Worm (Caenorhabditis elegans) whole organism, mixed stage, embryonic: Measurements from ENCODE around the gene rabr-3.

Source experiments
- M03D4.4 ChIP-seq: sonication (generic microtip); optimal IDR thresholded peaks from 2 replicates; lab custom pipeline; 2017; ENCODE audit warnings: mild to moderate bottlenecking, missing genetic modification characterization, missing compliant biosample characterization
- bed-3 ChIP-seq: fragments of 200-800 bp; sonication (Bioruptor generic); optimal IDR thresholded peaks from 3 replicates; lab custom pipeline; 2018; ENCODE audit warnings: mild to moderate bottlenecking, missing genetic modification characterization, moderate library complexity, missing compliant biosample characterization
- blmp-1 ChIP-seq: fragments of 150-350 bp; optimal IDR thresholded peaks from 2 replicates; lab custom pipeline; 2014; ENCODE audit warnings: missing biosample characterization, missing genetic modification characterization
- ceh-39 ChIP-seq: fragments of 150-350 bp; optimal IDR thresholded peaks from 2 replicates; lab custom pipeline; 2014; ENCODE audit warnings: missing biosample characterization, missing genetic modification characterization
- ceh-43 ChIP-seq: fragments of 200-800 bp; sonication (Bioruptor generic); optimal IDR thresholded peaks from 2 replicates; lab custom pipeline; 2018; ENCODE audit warnings: mild to moderate bottlenecking, missing genetic modification characterization, moderate library complexity, missing compliant biosample characterization
- ceh-83 ChIP-seq: fragments of 200-800 bp; sonication (Bioruptor generic); optimal IDR thresholded peaks from 2 replicates; lab custom pipeline; 2018; ENCODE audit warnings: mild to moderate bottlenecking, missing genetic modification characterization, missing compliant biosample characterization
- ces-1 ChIP-seq: fragments of 150-350 bp; optimal IDR thresholded peaks from 2 replicates; lab custom pipeline; 2014; ENCODE audit warnings: missing biosample characterization, missing genetic modification reagents, missing genetic modification characterization
- cnd-1 ChIP-seq: fragments of 200-800 bp; sonication (Bioruptor generic); optimal IDR thresholded peaks from 2 replicates; lab custom pipeline; 2018; ENCODE audit warnings: mild to moderate bottlenecking, missing genetic modification characterization, missing compliant biosample characterization
- drap-1 ChIP-seq: fragments of 200-800 bp; sonication (Bioruptor generic); optimal IDR thresholded peaks from 3 replicates; lab custom pipeline; 2018; ENCODE audit warnings: mild to moderate bottlenecking, missing genetic modification characterization, missing compliant biosample characterization
- elt-1 ChIP-seq: sonication (generic microtip); optimal IDR thresholded peaks from 2 replicates; lab custom pipeline; 2017; ENCODE audit warnings: missing genetic modification characterization, mild to moderate bottlenecking, missing compliant biosample characterization, antibody characterized with exemption, moderate library complexity, borderline replicate concordance; ENCODE audit not compliant: insufficient read depth
- elt-3 ChIP-seq: fragments of 150-350 bp; optimal IDR thresholded peaks from 2 replicates; lab custom pipeline; 2014; ENCODE audit warnings: missing biosample characterization, missing genetic modification characterization
- ham-2 ChIP-seq: fragments of 200-800 bp; sonication (Bioruptor generic); optimal IDR thresholded peaks from 2 replicates; lab custom pipeline; 2018; ENCODE audit warnings: mild to moderate bottlenecking, missing genetic modification characterization, missing compliant biosample characterization
- hlh-1 ChIP-seq: fragments of 150-350 bp; optimal IDR thresholded peaks from 2 replicates; lab custom pipeline; 2014; ENCODE audit warnings: missing biosample characterization, missing genetic modification reagents, missing genetic modification characterization
- lin-13 ChIP-seq: fragments of 150-350 bp; optimal IDR thresholded peaks from 2 replicates; lab custom pipeline; 2014; ENCODE audit warnings: missing biosample characterization, missing genetic modification characterization
- lin-32 ChIP-seq: fragments of 200-800 bp; sonication (Bioruptor generic); optimal IDR thresholded peaks from 2 replicates; lab custom pipeline; 2018; ENCODE audit warnings: mild to moderate bottlenecking, missing genetic modification characterization, missing compliant biosample characterization
- lsy-2 ChIP-seq: fragments of 150-350 bp; optimal IDR thresholded peaks from 2 replicates; lab custom pipeline; 2014; ENCODE audit warnings: missing biosample characterization, missing genetic modification characterization
- mep-1 ChIP-seq: fragments of 150-350 bp; optimal IDR thresholded peaks from 2 replicates; lab custom pipeline; 2017; ENCODE audit warnings: missing biosample characterization, missing genetic modification reagents, missing genetic modification characterization, inconsistent platforms
- mls-2 ChIP-seq: sonication (generic microtip); optimal IDR thresholded peaks from 2 replicates; lab custom pipeline; 2016; ENCODE audit warnings: mild to moderate bottlenecking, missing genetic modification characterization, moderate library complexity, missing compliant biosample characterization
- nhr-12 ChIP-seq: fragments of 150-350 bp; optimal IDR thresholded peaks from 2 replicates; lab custom pipeline; 2014; ENCODE audit warnings: missing biosample characterization, missing genetic modification characterization
- nhr-28 ChIP-seq: fragments of 150-350 bp; optimal IDR thresholded peaks from 2 replicates; lab custom pipeline; 2014; ENCODE audit warnings: missing biosample characterization, missing genetic modification characterization
- nhr-76 ChIP-seq: sonication (generic microtip); optimal IDR thresholded peaks from 2 replicates; lab custom pipeline; 2017; ENCODE audit warnings: missing biosample characterization, missing genetic modification characterization
- pha-4 ChIP-seq: fragments of 150-350 bp; optimal IDR thresholded peaks from 2 replicates; lab custom pipeline; 2018; ENCODE audit warnings: missing biosample characterization, missing genetic modification reagents, missing genetic modification characterization
- sem-2 ChIP-seq: fragments of 200-800 bp; sonication (Bioruptor generic); optimal IDR thresholded peaks from 2 replicates; lab custom pipeline; 2018; ENCODE audit warnings: mild to moderate bottlenecking, missing genetic modification characterization, missing compliant biosample characterization
- snpc-4 ChIP-seq: fragments of 150-350 bp; optimal IDR thresholded peaks from 2 replicates; lab custom pipeline; 2014; ENCODE audit warnings: missing biosample characterization, missing genetic modification characterization
- sptf-1 ChIP-seq: sonication (generic microtip); optimal IDR thresholded peaks from 2 replicates; lab custom pipeline; 2017; ENCODE audit warnings: mild to moderate bottlenecking, missing genetic modification characterization, moderate library complexity, missing compliant biosample characterization
- tbx-8 ChIP-seq: fragments of 200-800 bp; sonication (Bioruptor generic); optimal IDR thresholded peaks from 2 replicates; lab custom pipeline; 2018; ENCODE audit warnings: mild to moderate bottlenecking, missing genetic modification characterization, moderate library complexity, missing compliant biosample characterization
- unc-120 ChIP-seq: sonication (generic microtip); optimal IDR thresholded peaks from 2 replicates; lab custom pipeline; 2017; ENCODE audit warnings: missing genetic modification characterization, missing compliant biosample characterization; ENCODE audit not compliant: poor library complexity, severe bottlenecking
- unc-39 ChIP-seq: fragments of 150-350 bp; optimal IDR thresholded peaks from 2 replicates; lab custom pipeline; 2014; ENCODE audit warnings: missing biosample characterization, missing genetic modification characterization
- zip-8 ChIP-seq: fragments of 150-350 bp; optimal IDR thresholded peaks from 2 replicates; lab custom pipeline; 2014; ENCODE audit warnings: missing biosample characterization, missing genetic modification characterization
- ztf-11 ChIP-seq: fragments of 150-350 bp; optimal IDR thresholded peaks from 2 replicates; lab custom pipeline; 2014; ENCODE audit warnings: missing biosample characterization, missing genetic modification characterization

rabr-3 gene

ce11 chrV:16214505-16214904 is 19.0 kb downstream of the rabr-3 start, which contains the start of gene F11A5.9:
F11A5.9 (plus strand) TSS chrV:16214890.
- TF ChIP-seq unc-120 (tag; lab: Kevin White, UChicago) (no peak), sptf-1 (tag; lab: Kevin White, UChicago) (no peak), unc-39 (tag; lab: Kevin White, UChicago) (no peak), mep-1 (tag; lab: Kevin White, UChicago) (no peak), ceh-83 (no peak), sem-2 (GFP tag; lab: Kevin White, UChicago) (no peak), ztf-11 (tag; lab: Kevin White, UChicago) (no peak), nhr-12 (tag; lab: Kevin White, UChicago) (no peak), mls-2 (tag; lab: Kevin White, UChicago) (no peak), pha-4 (tag; lab: Kevin White, UChicago) (no peak), ces-1 (GFP tag; lab: Kevin White, UChicago) (no peak), blmp-1 (tag; lab: Kevin White, UChicago) (no peak), ceh-43 (GFP tag; lab: Kevin White, UChicago) (no peak), zip-8 (no peak), ham-2 (GFP tag; lab: Kevin White, UChicago) (no peak), nhr-76 (tag; lab: Kevin White, UChicago) (no peak), M03D4.4 (tag; lab: Kevin White, UChicago) (no peak), lin-13 (tag; lab: Kevin White, UChicago) (no peak), nhr-28 (tag; lab: Kevin White, UChicago) (no peak), lin-32 (GFP tag; lab: Kevin White, UChicago) (no peak)

- no peak for TF ChIP-seq sem-2 (GFP tag; lab: Kevin White, UChicago)
- no peak for TF ChIP-seq cnd-1 (tag; lab: Kevin White, UChicago)
- TF ChIP-seq tbx-8 (GFP tag; lab: Kevin White, UChicago), result no peak
Observed at ce11 chrV:16218522-16218921, 23.0 kb downstream of the rabr-3 start, which contains the start of gene F11A5.15. F11A5.15 (minus strand) TSS chrV:16218622.

- TF ChIP-seq cnd-1 (tag; lab: Kevin White, UChicago) (no peak), unc-120 (tag; lab: Kevin White, UChicago) (no peak), lsy-2 (tag; lab: Kevin White, UChicago) (no peak), unc-39 (tag; lab: Kevin White, UChicago) (no peak), elt-1 (tag; lab: Kevin White, UChicago) (no peak), nhr-12 (tag; lab: Kevin White, UChicago) (no peak), ceh-43 (GFP tag; lab: Kevin White, UChicago) (no peak), nhr-28 (tag; lab: Kevin White, UChicago) (no peak), ztf-11 (tag; lab: Kevin White, UChicago) (no peak), sptf-1 (tag; lab: Kevin White, UChicago) (no peak)
- TF ChIP-seq, all 35 proteins: peak for 0
Observed at ce11 chrV:16218972-16219757, 23.7 kb downstream of the rabr-3 start, which contains the start of gene glc-1. glc-1 (plus strand) TSS chrV:16219634.

ce11 chrV:16220020-16220419 is 24.5 kb downstream of the rabr-3 start:
- TF ChIP-seq ceh-43 (GFP tag; lab: Kevin White, UChicago), result no peak
- TF ChIP-seq nhr-76 (tag; lab: Kevin White, UChicago), result no peak
- no peak for TF ChIP-seq lin-32 (GFP tag; lab: Kevin White, UChicago)
- TF ChIP-seq lin-13 (tag; lab: Kevin White, UChicago), result no peak
- TF ChIP-seq drap-1 (GFP tag; lab: Kevin White, UChicago), result no peak
- TF ChIP-seq mls-2 (tag; lab: Kevin White, UChicago), result no peak
- no peak for TF ChIP-seq sem-2 (GFP tag; lab: Kevin White, UChicago)
- TF ChIP-seq snpc-4, result no peak
- TF ChIP-seq blmp-1 (tag; lab: Kevin White, UChicago), result no peak
- TF ChIP-seq ceh-39 (tag; lab: Kevin White, UChicago), result no peak
- TF ChIP-seq mep-1 (tag; lab: Kevin White, UChicago), result no peak

ce11 chrV:16224027-16224426 is 28.5 kb downstream of the rabr-3 start, which contains the start of gene stdh-2:
stdh-2 (plus strand) TSS chrV:16224327.
- TF ChIP-seq blmp-1 (tag; lab: Kevin White, UChicago), result no peak
- TF ChIP-seq tbx-8 (GFP tag; lab: Kevin White, UChicago), result no peak
- TF ChIP-seq bed-3 (GFP tag; lab: Kevin White, UChicago), result no peak
- no peak for TF ChIP-seq lin-13 (tag; lab: Kevin White, UChicago)
- TF ChIP-seq ztf-11 (tag; lab: Kevin White, UChicago), result no peak
- no peak for TF ChIP-seq lsy-2 (tag; lab: Kevin White, UChicago)
- no peak for TF ChIP-seq mls-2 (tag; lab: Kevin White, UChicago)
- TF ChIP-seq lin-32 (GFP tag; lab: Kevin White, UChicago), result no peak
- no peak for TF ChIP-seq nhr-12 (tag; lab: Kevin White, UChicago)
- no peak for TF ChIP-seq mep-1 (tag; lab: Kevin White, UChicago)
- TF ChIP-seq nhr-28 (tag; lab: Kevin White, UChicago), result no peak
- TF ChIP-seq hlh-1 (tag; lab: Kevin White, UChicago), result no peak
- TF ChIP-seq sptf-1 (tag; lab: Kevin White, UChicago), result no peak
- TF ChIP-seq ceh-39 (tag; lab: Kevin White, UChicago), result no peak
- TF ChIP-seq elt-3 (tag; lab: Kevin White, UChicago), result no peak
- TF ChIP-seq cnd-1 (tag; lab: Kevin White, UChicago), result no peak
